In genomic region chr2L:16815989-16816749, dm6 we compare ENCODE assay signal across 1 fruit fly cellular context.
TF ChIP-seq lines count a peak whose summit lies in the region.

mdy (plus strand) TSS chr2L:16816660.

TF ChIP-seq in whole organism, embryonic, 481 proteins besides CTCF, POLR2A, EP300 and RAD21 (continued from another document and continues in another):
- TF ChIP-seq Mes4 (GFP tag; optimal IDR thresholded peaks at IDR 0.05; lab: Kevin White, UChicago) (no peak), CG14667 (GFP tag; IDR thresholded peaks at IDR 0.05; lab: Robert Waterston, UW) (no peak; the same call in 1 of the 2 replicates), Ssrp (tag; optimal IDR thresholded peaks at IDR 0.05; lab: Kevin White, UChicago) (peak; percentile 32), Max (GFP tag; optimal IDR thresholded peaks at IDR 0.05; lab: Kevin White, UChicago) (peak; percentile 65), Adf1 (GFP tag; IDR thresholded peaks at IDR 0.05; lab: Robert Waterston, UW) (no peak; the same call in 1 of the 2 replicates), Doc2 (GFP tag; IDR thresholded peaks at IDR 0.05; lab: Robert Waterston, UW) (no peak), NC2α (GFP tag; optimal IDR thresholded peaks at IDR 0.05; lab: Kevin White, UChicago) (peak; percentile 6), Six4 (GFP tag; optimal IDR thresholded peaks at IDR 0.05; lab: Kevin White, UChicago) (peak; percentile 33), ranshi (GFP tag; IDR thresholded peaks at IDR 0.05; lab: Robert Waterston, UW) (peak; percentile 74; the same call in 1 of the 2 replicates), CG12299 (tag; optimal IDR thresholded peaks at IDR 0.05; lab: Kevin White, UChicago) (peak; percentile 37), Deaf1 (tag; optimal IDR thresholded peaks at IDR 0.05; lab: Kevin White, UChicago) (peak; percentile 21), CG1832 (GFP tag; optimal IDR thresholded peaks at IDR 0.05; lab: Kevin White, UChicago) (no peak), jing (GFP tag; optimal IDR thresholded peaks at IDR 0.05; lab: Kevin White, UChicago) (no peak), eyg (GFP tag; optimal IDR thresholded peaks at IDR 0.05; lab: Kevin White, UChicago) (no peak), br (optimal IDR thresholded peaks at IDR 0.05; lab: Kevin White, UChicago) (no peak), Fer1 (GFP tag; optimal IDR thresholded peaks at IDR 0.05; lab: Kevin White, UChicago) (no peak), CG11085 (GFP tag; IDR thresholded peaks at IDR 0.05; lab: Robert Waterston, UW) (no peak; the same call in 1 of the 2 replicates), CG12942 (GFP tag; optimal IDR thresholded peaks at IDR 0.05; lab: Kevin White, UChicago) (peak; percentile 39), Hmx (GFP tag; optimal IDR thresholded peaks at IDR 0.05; lab: Kevin White, UChicago) (no peak), HLHmδ (GFP tag; optimal IDR thresholded peaks at IDR 0.05; lab: Kevin White, UChicago) (no peak), cas (GFP tag; IDR thresholded peaks at IDR 0.05; lab: Robert Waterston, UW) (peak; percentile 52; the same call in 1 of the 2 replicates), az2 (GFP tag; optimal IDR thresholded peaks at IDR 0.05; lab: Kevin White, UChicago) (peak; percentile 61), gcm (GFP tag; optimal IDR thresholded peaks at IDR 0.05; lab: Kevin White, UChicago) (peak; percentile 14), CG16813 (GFP tag; IDR thresholded peaks at IDR 0.05; lab: Robert Waterston, UW; ENCODE audit: partially characterized antibody) (peak; percentile 52; the same call in 2 of the 3 replicates), CG10431 (GFP tag; optimal IDR thresholded peaks at IDR 0.05; lab: Kevin White, UChicago) (no peak), Mad (GFP tag; optimal IDR thresholded peaks at IDR 0.05; lab: Kevin White, UChicago) (peak; percentile 50), ase (GFP tag; IDR thresholded peaks at IDR 0.05; lab: Robert Waterston, UW) (peak; percentile 44; the same call in 1 of the 3 replicates), CG12769 (tag; optimal IDR thresholded peaks at IDR 0.05; lab: Kevin White, UChicago) (peak; percentile 56), ttk (GFP tag; IDR thresholded peaks at IDR 0.05; lab: Robert Waterston, UW) (no peak), sd (tag; optimal IDR thresholded peaks at IDR 0.05; lab: Kevin White, UChicago) (no peak), CG18764 (GFP tag; optimal IDR thresholded peaks at IDR 0.05; lab: Kevin White, UChicago) (no peak), CG10274 (GFP tag; optimal IDR thresholded peaks at IDR 0.05; lab: Kevin White, UChicago) (no peak), CG2889 (GFP tag; IDR thresholded peaks at IDR 0.05; lab: Robert Waterston, UW) (no peak), esg (GFP tag; conservative IDR thresholded peaks at IDR 0.05; lab: Robert Waterston, UW) (peak; percentile 58), lab (GFP tag; optimal IDR thresholded peaks at IDR 0.05; lab: Kevin White, UChicago) (peak; percentile 44), NfI (GFP tag; optimal IDR thresholded peaks at IDR 0.05; lab: Kevin White, UChicago) (peak; percentile 33), chm (GFP tag; IDR thresholded peaks at IDR 0.05; lab: Robert Waterston, UW) (no peak; the same call in 1 of the 2 replicates), GATAe (GFP tag; conservative IDR thresholded peaks at IDR 0.05; lab: Robert Waterston, UW) (no peak), dysf (GFP tag; IDR thresholded peaks at IDR 0.05; lab: Robert Waterston, UW) (peak; percentile 55; the same call in 2 of the 3 replicates), nom (GFP tag; optimal IDR thresholded peaks at IDR 0.05; lab: Kevin White, UChicago) (no peak), scrt (GFP tag; optimal IDR thresholded peaks at IDR 0.05; lab: Kevin White, UChicago) (no peak), ac (GFP tag; optimal IDR thresholded peaks at IDR 0.05; lab: Kevin White, UChicago) (no peak), Fer2 (tag; optimal IDR thresholded peaks at IDR 0.05; lab: Kevin White, UChicago) (no peak), CG7786 (GFP tag; optimal IDR thresholded peaks at IDR 0.05; lab: Kevin White, UChicago) (peak; percentile 46), dmrt11E (tag; optimal IDR thresholded peaks at IDR 0.05; lab: Kevin White, UChicago) (peak; percentile 52), trem (tag; optimal IDR thresholded peaks at IDR 0.05; lab: Kevin White, UChicago) (peak; percentile 23), cg (GFP tag; optimal IDR thresholded peaks at IDR 0.05; lab: Kevin White, UChicago) (no peak), Aef1 (GFP tag; IDR thresholded peaks at IDR 0.05; lab: Robert Waterston, UW) (peak; percentile 47; the same call in 2 of the 3 replicates), CG8089 (GFP tag; optimal IDR thresholded peaks at IDR 0.05; lab: Kevin White, UChicago) (no peak), chn (GFP tag; optimal IDR thresholded peaks at IDR 0.05; lab: Kevin White, UChicago) (peak; percentile 26), Ptx1 (GFP tag; IDR thresholded peaks at IDR 0.05; lab: Robert Waterston, UW) (peak; percentile 46), slbo (GFP tag; IDR thresholded peaks at IDR 0.05; lab: Robert Waterston, UW) (peak; percentile 67), sens-2 (GFP tag; IDR thresholded peaks at IDR 0.05; lab: Robert Waterston, UW) (no peak), CG12236 (GFP tag; optimal IDR thresholded peaks at IDR 0.05; lab: Kevin White, UChicago) (no peak), Scr (GFP tag; IDR thresholded peaks at IDR 0.05; lab: Robert Waterston, UW; ENCODE audit: partially characterized antibody) (peak; percentile 61; the same call in 1 of the 2 replicates), trh (GFP tag; optimal IDR thresholded peaks at IDR 0.05; lab: Kevin White, UChicago) (no peak), MBD-R2 (GFP tag; IDR thresholded peaks at IDR 0.05; lab: Robert Waterston, UW) (no peak; the same call in 1 of the 2 replicates), Tbp (GFP tag; optimal IDR thresholded peaks at IDR 0.05; lab: Kevin White, UChicago) (peak; percentile 4), CG17359 (tag; optimal IDR thresholded peaks at IDR 0.05; lab: Kevin White, UChicago) (peak; percentile 42), Blimp-1 (GFP tag; optimal IDR thresholded peaks at IDR 0.05; lab: Kevin White, UChicago) (no peak), shn (GFP tag; optimal IDR thresholded peaks at IDR 0.05; lab: Kevin White, UChicago) (peak; percentile 17), CG16779 (GFP tag; IDR thresholded peaks at IDR 0.05; lab: Robert Waterston, UW) (peak; percentile 22; the same call in 1 of the 2 replicates), ftz-f1 (GFP tag; optimal IDR thresholded peaks at IDR 0.05; lab: Kevin White, UChicago) (no peak), HHEX (GFP tag; optimal IDR thresholded peaks at IDR 0.05; lab: Kevin White, UChicago) (no peak), CG3065 (GFP tag; optimal IDR thresholded peaks at IDR 0.05; lab: Kevin White, UChicago) (peak; percentile 4), CG2129 (GFP tag; IDR thresholded peaks at IDR 0.05; lab: Robert Waterston, UW; ENCODE audit: partially characterized antibody) (no peak), slou (GFP tag; optimal IDR thresholded peaks at IDR 0.05; lab: Kevin White, UChicago) (peak; percentile 29), CG32767 (GFP tag; IDR thresholded peaks at IDR 0.05; lab: Robert Waterston, UW) (no peak; the same call in 1 of the 2 replicates), CG14860 (GFP tag; IDR thresholded peaks at IDR 0.05; lab: Robert Waterston, UW; ENCODE audit: partially characterized antibody) (peak; percentile 52; the same call in 1 of the 3 replicates), run (tag; optimal IDR thresholded peaks at IDR 0.05; lab: Kevin White, UChicago) (no peak), nerfin-2 (GFP tag; IDR thresholded peaks at IDR 0.05; lab: Robert Waterston, UW; ENCODE audit: partially characterized antibody) (peak; percentile 44; the same call in 1 of the 2 replicates), Hey (tag; optimal IDR thresholded peaks at IDR 0.05; lab: Kevin White, UChicago) (no peak), CG8765 (GFP tag; IDR thresholded peaks at IDR 0.05; lab: Robert Waterston, UW) (peak; percentile 33; the same call in 1 of the 2 replicates), croc (GFP tag; conservative IDR thresholded peaks at IDR 0.05; lab: Robert Waterston, UW) (no peak), vvl (GFP tag; IDR thresholded peaks at IDR 0.05; lab: Robert Waterston, UW) (peak; percentile 75), kah (GFP tag; optimal IDR thresholded peaks at IDR 0.05; lab: Kevin White, UChicago) (no peak), CG5245 (GFP tag; optimal IDR thresholded peaks at IDR 0.05; lab: Kevin White, UChicago) (peak; percentile 32), lilli (GFP tag; optimal IDR thresholded peaks at IDR 0.05; lab: Kevin White, UChicago) (peak; percentile 80), CG9727 (GFP tag; optimal IDR thresholded peaks at IDR 0.05; lab: Kevin White, UChicago) (peak; percentile 54), peb (GFP tag; IDR thresholded peaks at IDR 0.05; lab: Robert Waterston, UW) (no peak), CG8944 (GFP tag; optimal IDR thresholded peaks at IDR 0.05; lab: Kevin White, UChicago) (peak; percentile 47), luna (GFP tag; optimal IDR thresholded peaks at IDR 0.05; lab: Kevin White, UChicago) (no peak), CG2678 (tag; optimal IDR thresholded peaks at IDR 0.05; lab: Kevin White, UChicago) (no peak), sob (GFP tag; IDR thresholded peaks at IDR 0.05; lab: Robert Waterston, UW) (peak; percentile 23; the same call in 1 of the 2 replicates), cato (GFP tag; optimal IDR thresholded peaks at IDR 0.05; lab: Kevin White, UChicago; ENCODE audit: borderline replicate concordance) (no peak), Side (GFP tag; optimal IDR thresholded peaks at IDR 0.05; lab: Kevin White, UChicago) (peak; percentile 5), fu2 (GFP tag; optimal IDR thresholded peaks at IDR 0.05; lab: Kevin White, UChicago) (peak; percentile 52), CG7963 (GFP tag; IDR thresholded peaks at IDR 0.05; lab: Robert Waterston, UW; ENCODE audit: partially characterized antibody) (0 out of 3 replicates have a peak, but pooled peaks have one; percentile 29), Camta (GFP tag; optimal IDR thresholded peaks at IDR 0.05; lab: Kevin White, UChicago) (peak; percentile 4), rib (GFP tag; IDR thresholded peaks at IDR 0.05; lab: Robert Waterston, UW) (no peak), CG17361 (GFP tag; IDR thresholded peaks at IDR 0.05; lab: Robert Waterston, UW) (peak; percentile 70; the same call in 2 of the 3 replicates), ap (GFP tag; IDR thresholded peaks at IDR 0.05; lab: Robert Waterston, UW) (0 out of 2 replicates have a peak, but pooled peaks have one; percentile 27), CG8281 (tag; optimal IDR thresholded peaks at IDR 0.05; lab: Kevin White, UChicago) (peak; percentile 10), Spps (tag; optimal IDR thresholded peaks at IDR 0.05; lab: Kevin White, UChicago) (no peak), CG17568 (GFP tag; optimal IDR thresholded peaks at IDR 0.05; lab: Kevin White, UChicago) (no peak), Chrac-16 (GFP tag; optimal IDR thresholded peaks at IDR 0.05; lab: Kevin White, UChicago) (peak; percentile 69), CG6791 (GFP tag; IDR thresholded peaks at IDR 0.05; lab: Robert Waterston, UW; ENCODE audit: partially characterized antibody) (no peak), H2.0 (GFP tag; IDR thresholded peaks at IDR 0.05; lab: Robert Waterston, UW) (peak; percentile 62), Hand (GFP tag; optimal IDR thresholded peaks at IDR 0.05; lab: Kevin White, UChicago) (no peak), Gug (GFP tag; IDR thresholded peaks at IDR 0.05; lab: Robert Waterston, UW) (peak; percentile 51; the same call in 2 of the 4 replicates), Gsc (GFP tag; IDR thresholded peaks at IDR 0.05; lab: Robert Waterston, UW) (no peak), CG8359 (GFP tag; optimal IDR thresholded peaks at IDR 0.05; lab: Kevin White, UChicago; ENCODE audit: borderline replicate concordance) (no peak), sna (GFP tag; IDR thresholded peaks at IDR 0.05; lab: Robert Waterston, UW; ENCODE audit: partially characterized antibody) (no peak; the same call in 1 of the 2 replicates), bbx (GFP tag; IDR thresholded peaks at IDR 0.05; lab: Robert Waterston, UW; ENCODE audit: partially characterized antibody) (peak; percentile 64), otp (GFP tag; IDR thresholded peaks at IDR 0.05; lab: Robert Waterston, UW) (0 out of 3 replicates have a peak, but pooled peaks have one; percentile 57), Atf6 (GFP tag; IDR thresholded peaks at IDR 0.05; lab: Robert Waterston, UW) (peak; percentile 59; the same call in 1 of the 2 replicates), TFAM (GFP tag; optimal IDR thresholded peaks at IDR 0.05; lab: Kevin White, UChicago) (no peak), mld (GFP tag; IDR thresholded peaks at IDR 0.05; lab: Robert Waterston, UW; ENCODE audit: partially characterized antibody) (0 out of 3 replicates have a peak, but pooled peaks have one; percentile 25), CG4360 (GFP tag; IDR thresholded peaks at IDR 0.05; lab: Robert Waterston, UW) (peak; percentile 33), ind (GFP tag; optimal IDR thresholded peaks at IDR 0.05; lab: Kevin White, UChicago) (peak; percentile 12), CHES-1-like (GFP tag; optimal IDR thresholded peaks at IDR 0.05; lab: Kevin White, UChicago) (peak; percentile 68), Trl (optimal IDR thresholded peaks at IDR 0.05; lab: Kevin White, UChicago) (peak in 1 of 2 experiments; percentile 2), Trl (GFP tag; optimal IDR thresholded peaks at IDR 0.05; lab: Kevin White, UChicago) (peak; percentile 15), Atf3 (GFP tag; optimal IDR thresholded peaks at IDR 0.05; lab: Kevin White, UChicago) (peak; percentile 16), fd64A (GFP tag; optimal IDR thresholded peaks at IDR 0.05; lab: Kevin White, UChicago) (no peak), vfl (GFP tag; optimal IDR thresholded peaks at IDR 0.05; lab: Kevin White, UChicago) (peak; percentile 62), Kr (GFP tag; optimal IDR thresholded peaks at IDR 0.05; lab: Kevin White, UChicago) (peak; percentile 97), Dbx (GFP tag; IDR thresholded peaks at IDR 0.05; lab: Robert Waterston, UW) (peak; percentile 49; the same call in 1 of the 3 replicates), CG43689 (GFP tag; IDR thresholded peaks at IDR 0.05; lab: Robert Waterston, UW) (no peak), CG34422 (GFP tag; IDR thresholded peaks at IDR 0.05; lab: Robert Waterston, UW) (peak; percentile 15; the same call in 2 of the 3 replicates), eve (GFP tag; optimal IDR thresholded peaks at IDR 0.05; lab: Kevin White, UChicago) (peak in 1 of 2 experiments; percentile 45), D (optimal IDR thresholded peaks at IDR 0.05; lab: Kevin White, UChicago) (no peak), D (GFP tag; optimal IDR thresholded peaks at IDR 0.05; lab: Kevin White, UChicago) (peak; percentile 52), CG32772 (GFP tag; IDR thresholded peaks at IDR 0.05; lab: Robert Waterston, UW) (peak; percentile 45; the same call in 1 of the 2 replicates), CG32532 (GFP tag; IDR thresholded peaks at IDR 0.05; lab: Robert Waterston, UW) (peak; percentile 79), so (GFP tag; IDR thresholded peaks at IDR 0.05; lab: Robert Waterston, UW) (no peak), zfh2 (GFP tag; optimal IDR thresholded peaks at IDR 0.05; lab: Kevin White, UChicago) (peak; percentile 41)
